Fruit fly (Drosophila melanogaster) whole organism, embryonic: Measurements from ENCODE around the gene CBP.

Source experiments
- Antp ChIP-seq: fragments of 200-800 bp; sonication (Bioruptor generic); optimal IDR thresholded peaks from 3 replicates; lab custom pipeline; 2016; ENCODE audit warnings: missing biosample characterization, missing genetic modification characterization
- CG10431 ChIP-seq: fragments of 200-800 bp; sonication (Bioruptor generic); optimal IDR thresholded peaks from 3 replicates; lab custom pipeline; 2018; ENCODE audit warnings: missing biosample characterization, mild to moderate bottlenecking, missing genetic modification characterization
- CG11247 ChIP-seq: fragments of 200-800 bp; sonication (Bioruptor generic); IDR thresholded peaks from 2 replicates; pipeline ENCODE4 v1.3.6; 2022; ENCODE audit warnings: missing biosample characterization, missing genetic modification characterization
- CG11504 ChIP-seq: fragments of 200-800 bp; sonication (Bioruptor generic); optimal IDR thresholded peaks from 3 replicates; lab custom pipeline; 2019; ENCODE audit warnings: missing biosample characterization, mild to moderate bottlenecking, missing genetic modification characterization, moderate library complexity
- CG14667 ChIP-seq: fragments of 200-800 bp; sonication (Bioruptor generic); IDR thresholded peaks from 2 replicates; pipeline ENCODE4 v1.3.6; 2022; ENCODE audit warnings: missing biosample characterization, missing genetic modification characterization
- CG14965 ChIP-seq: fragments of 200-800 bp; sonication (Bioruptor generic); optimal IDR thresholded peaks from 2 replicates; lab custom pipeline; 2016; ENCODE audit warnings: missing biosample characterization, missing genetic modification characterization, borderline replicate concordance
- CG15269 ChIP-seq: fragments of 200-800 bp; sonication (Bioruptor generic); optimal IDR thresholded peaks from 2 replicates; lab custom pipeline; 2018; ENCODE audit warnings: missing biosample characterization, mild to moderate bottlenecking, missing genetic modification characterization, moderate library complexity
- CG15696 ChIP-seq: fragments of 200-800 bp; sonication (Bioruptor generic); optimal IDR thresholded peaks from 2 replicates; lab custom pipeline; 2019; ENCODE audit warnings: missing biosample characterization, mild to moderate bottlenecking, missing genetic modification characterization, moderate library complexity
- CG1602 ChIP-seq: fragments of 200-800 bp; sonication (Bioruptor generic); optimal IDR thresholded peaks from 3 replicates; lab custom pipeline; 2016; ENCODE audit warnings: missing biosample characterization, missing genetic modification characterization
- CG18011 ChIP-seq: fragments of 200-800 bp; sonication (Bioruptor generic); optimal IDR thresholded peaks from 2 replicates; lab custom pipeline; 2017; ENCODE audit warnings: missing biosample characterization, missing genetic modification characterization, mild to moderate bottlenecking, moderate library complexity, missing genotype
- CG18262 ChIP-seq: fragments of 200-800 bp; optimal IDR thresholded peaks from 3 replicates; lab custom pipeline; 2019; ENCODE audit warnings: missing biosample characterization, mild to moderate bottlenecking, missing genetic modification characterization, moderate library complexity
- CG18764 ChIP-seq: fragments of 200-800 bp; sonication (Bioruptor generic); optimal IDR thresholded peaks from 3 replicates; lab custom pipeline; 2016; ENCODE audit warnings: missing biosample characterization, missing genetic modification characterization
- CG31365 ChIP-seq: fragments of 200-800 bp; sonication (Bioruptor generic); optimal IDR thresholded peaks from 2 replicates; lab custom pipeline; 2018; ENCODE audit warnings: missing biosample characterization, mild to moderate bottlenecking, missing genetic modification characterization
- CG32532 ChIP-seq: fragments of 200-800 bp; sonication (Bioruptor generic); IDR thresholded peaks from 2 replicates; pipeline ENCODE4 v1.3.6; 2022; ENCODE audit warnings: missing biosample characterization, missing genetic modification characterization
- CG33557 ChIP-seq: fragments of 200-800 bp; sonication (Bioruptor generic); optimal IDR thresholded peaks from 2 replicates; lab custom pipeline; 2019; ENCODE audit warnings: missing biosample characterization, mild to moderate bottlenecking, missing genetic modification characterization, moderate library complexity
- CG5180 ChIP-seq: fragments of 200-800 bp; sonication (Bioruptor generic); optimal IDR thresholded peaks from 3 replicates; lab custom pipeline; 2017; ENCODE audit warnings: missing biosample characterization, missing genetic modification characterization, mild to moderate bottlenecking, moderate library complexity, missing genetic modification reagents
- CG5953 ChIP-seq: fragments of 200-800 bp; sonication (Bioruptor generic); IDR thresholded peaks from 2 replicates; pipeline ENCODE4 v1.3.6; 2022; ENCODE audit warnings: missing biosample characterization, missing genetic modification characterization
- CG7556 ChIP-seq: fragments of 200-800 bp; sonication (Bioruptor generic); optimal IDR thresholded peaks from 2 replicates; lab custom pipeline; 2017; ENCODE audit warnings: missing biosample characterization, mild to moderate bottlenecking, missing genetic modification characterization
- CG9932 ChIP-seq: fragments of 200-800 bp; sonication (Bioruptor generic); IDR thresholded peaks from 2 replicates; pipeline ENCODE4 v1.3.6; 2022; ENCODE audit warnings: missing biosample characterization, missing genetic modification characterization
- Doc3 ChIP-seq: fragments of 200-800 bp; sonication (Bioruptor generic); IDR thresholded peaks from 3 replicates; pipeline ENCODE4 v1.3.6; 2022; ENCODE audit warnings: missing biosample characterization, missing genetic modification characterization; ENCODE audit not compliant: partially characterized antibody
- E2f1 ChIP-seq: fragments of 200-800 bp; sonication (Bioruptor generic); IDR thresholded peaks from 2 replicates; pipeline ENCODE4 v1.3.6; 2022; ENCODE audit warnings: missing biosample characterization, missing genetic modification characterization
- Elba2 ChIP-seq: fragments of 200-800 bp; sonication (Bioruptor generic); optimal IDR thresholded peaks from 3 replicates; lab custom pipeline; 2016; ENCODE audit warnings: missing biosample characterization, missing genetic modification characterization
- HHEX ChIP-seq: fragments of 200-800 bp; sonication (Bioruptor generic); optimal IDR thresholded peaks from 3 replicates; lab custom pipeline; 2017; ENCODE audit warnings: missing biosample characterization, mild to moderate bottlenecking, missing genetic modification characterization, missing genetic modification reagents
- HLH54F ChIP-seq: fragments of 200-800 bp; sonication (Bioruptor generic); optimal IDR thresholded peaks from 3 replicates; lab custom pipeline; 2016; ENCODE audit warnings: missing biosample characterization, missing genetic modification characterization
- HmgD ChIP-seq: fragments of 200-800 bp; sonication (Bioruptor generic); optimal IDR thresholded peaks from 3 replicates; lab custom pipeline; 2016; ENCODE audit warnings: missing biosample characterization, missing genetic modification characterization
- Meics ChIP-seq: fragments of 200-800 bp; sonication (Bioruptor generic); optimal IDR thresholded peaks from 2 replicates; lab custom pipeline; 2017; ENCODE audit warnings: missing biosample characterization, mild to moderate bottlenecking, missing genetic modification characterization
- NC2α ChIP-seq: fragments of 200-800 bp; sonication (Bioruptor generic); optimal IDR thresholded peaks from 2 replicates; lab custom pipeline; 2016; ENCODE audit warnings: missing biosample characterization, missing genetic modification characterization
- Nf-YB ChIP-seq: fragments of 200-800 bp; sonication (Bioruptor generic); optimal IDR thresholded peaks from 3 replicates; lab custom pipeline; 2019; ENCODE audit warnings: missing biosample characterization, mild to moderate bottlenecking, missing genetic modification characterization, moderate library complexity
- Nf-YC ChIP-seq: fragments of 200-800 bp; optimal IDR thresholded peaks from 3 replicates; lab custom pipeline; 2019; ENCODE audit warnings: missing biosample characterization, mild to moderate bottlenecking, missing genetic modification characterization, moderate library complexity
- NfI ChIP-seq: fragments of 200-800 bp; sonication (Bioruptor generic); optimal IDR thresholded peaks from 3 replicates; lab custom pipeline; 2018; ENCODE audit warnings: missing biosample characterization, mild to moderate bottlenecking, missing genetic modification characterization, moderate library complexity
- Poxn ChIP-seq: fragments of 200-800 bp; sonication (Bioruptor generic); IDR thresholded peaks from 2 replicates; pipeline ENCODE4 v1.3.6; 2022; ENCODE audit warnings: missing biosample characterization, missing genetic modification characterization
- Rx ChIP-seq: fragments of 200-800 bp; sonication (Bioruptor generic); IDR thresholded peaks from 2 replicates; pipeline ENCODE4 v1.3.6; 2022; ENCODE audit warnings: missing biosample characterization, missing genetic modification characterization
- Taf1 ChIP-seq: fragments of 200-800 bp; sonication (Bioruptor generic); IDR thresholded peaks from 2 replicates; pipeline ENCODE4 v1.3.6; 2022; ENCODE audit warnings: missing biosample characterization, missing genetic modification characterization
- Trl ChIP-seq, 3 experiments: fragments of >200 bp in 2 of 3; fragments of 200-800 bp in 1 of 3; sonication (Bioruptor generic) in 1 of 3; optimal IDR thresholded peaks; 2 replicates in 1 of 3; 3 replicates in 2 of 3; lab custom pipeline; 2016 to 2017; ENCODE audit warnings: missing biosample characterization in 1 of 3, missing genetic modification characterization in 1 of 3
- cad ChIP-seq: fragments of >200 bp; optimal IDR thresholded peaks from 2 replicates; lab custom pipeline; 2017; ENCODE audit warnings: missing biosample characterization, missing genetic modification characterization
- da ChIP-seq: fragments of 200-800 bp; sonication (Bioruptor generic); optimal IDR thresholded peaks from 2 replicates; lab custom pipeline; 2016; ENCODE audit warnings: missing biosample characterization, missing genetic modification characterization
- dimm ChIP-seq: fragments of 200-800 bp; sonication (Bioruptor generic); IDR thresholded peaks from 2 replicates; pipeline ENCODE4 v1.3.6; 2022; ENCODE audit warnings: missing biosample characterization, missing genetic modification characterization
- esg ChIP-seq: fragments of 200-800 bp; sonication (Bioruptor generic); conservative IDR thresholded peaks from 2 replicates; pipeline ENCODE4 v1.3.6; 2022; ENCODE audit warnings: missing biosample characterization, missing genetic modification characterization
- fd3F ChIP-seq: fragments of 200-800 bp; sonication (Bioruptor generic); optimal IDR thresholded peaks from 2 replicates; lab custom pipeline; 2018; ENCODE audit warnings: missing biosample characterization, mild to moderate bottlenecking, missing genetic modification characterization, moderate library complexity
- ftz-f1 ChIP-seq: fragments of 200-800 bp; sonication (Bioruptor generic); optimal IDR thresholded peaks from 2 replicates; lab custom pipeline; 2016; ENCODE audit warnings: missing biosample characterization, missing genetic modification characterization
- grau ChIP-seq: fragments of 200-800 bp; optimal IDR thresholded peaks from 3 replicates; lab custom pipeline; 2019; ENCODE audit warnings: missing biosample characterization, mild to moderate bottlenecking, missing genetic modification characterization, moderate library complexity
- gro ChIP-seq: fragments of 200-800 bp; sonication (Bioruptor generic); optimal IDR thresholded peaks from 2 replicates; lab custom pipeline; 2016; ENCODE audit warnings: missing biosample characterization, missing genetic modification characterization
- hth ChIP-seq: fragments of >200 bp; optimal IDR thresholded peaks from 2 replicates; lab custom pipeline; 2017; ENCODE audit warnings: inconsistent platforms
- insv ChIP-seq, 2 experiments: fragments of 200-800 bp; sonication (Bioruptor generic); optimal IDR thresholded peaks; 3 replicates each; lab custom pipeline; 2016 to 2018; ENCODE audit warnings: missing biosample characterization in 2 of 2, missing genetic modification characterization in 2 of 2
- lov ChIP-seq, 2 experiments: fragments of 200-800 bp in 1 of 2; fragments of >200 bp in 1 of 2; sonication (Bioruptor generic) in 1 of 2; IDR thresholded peaks in 1 of 2; optimal IDR thresholded peaks in 1 of 2; 2 replicates in 1 of 2; 3 replicates in 1 of 2; pipeline versions ENCODE4 v1.3.6 to Lab custom; 2017 to 2022; ENCODE audit warnings: missing biosample characterization in 1 of 2, missing genetic modification characterization in 1 of 2
- repo ChIP-seq: fragments of 200-800 bp; sonication (Bioruptor generic); optimal IDR thresholded peaks from 2 replicates; lab custom pipeline; 2016; ENCODE audit warnings: missing biosample characterization, missing genetic modification characterization
- tup ChIP-seq: fragments of 200-800 bp; sonication (Bioruptor generic); optimal IDR thresholded peaks from 2 replicates; lab custom pipeline; 2016; ENCODE audit warnings: missing biosample characterization, mild to moderate bottlenecking, missing genetic modification characterization, moderate library complexity
- vnd ChIP-seq: fragments of 200-800 bp; sonication (Bioruptor generic); IDR thresholded peaks from 3 replicates; pipeline ENCODE4 v1.3.6; 2022; ENCODE audit warnings: missing biosample characterization, missing genetic modification characterization; ENCODE audit not compliant: partially characterized antibody
- wdn ChIP-seq: fragments of 200-800 bp; sonication (Bioruptor generic); IDR thresholded peaks from 2 replicates; pipeline ENCODE4 v1.3.6; 2022; ENCODE audit warnings: missing biosample characterization, missing genetic modification characterization

Gene CBP

DNA sequence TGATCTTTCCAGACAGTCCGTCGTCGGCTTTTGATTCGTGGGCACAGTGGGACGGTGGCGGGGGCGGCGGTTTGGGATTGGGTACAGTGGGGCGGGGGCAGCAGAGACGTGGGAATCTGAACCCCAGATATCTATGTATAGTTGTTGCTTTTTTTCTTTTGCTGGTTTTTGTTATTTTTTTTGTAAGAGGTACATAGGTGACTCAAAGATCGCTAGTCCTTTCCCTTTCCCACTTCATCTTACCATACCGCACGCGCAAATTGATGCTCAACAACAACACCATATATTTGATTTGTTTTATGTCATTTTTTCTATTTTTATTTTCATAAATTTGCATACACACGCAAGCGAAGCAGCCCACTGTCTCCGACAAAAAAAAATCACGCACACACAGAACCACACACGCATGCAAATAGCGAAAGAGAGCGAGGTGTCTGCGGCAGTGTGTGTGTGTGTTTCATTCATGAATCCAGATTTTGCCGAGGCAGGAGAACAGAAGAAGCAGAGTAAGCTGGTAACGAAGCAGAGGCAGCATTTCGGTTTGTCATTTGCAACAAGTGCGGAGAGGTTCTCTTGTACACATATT lies 31.3 kb upstream of the CBP start (continued):
- TF ChIP-seq tup (GFP tag; lab: Kevin White, UChicago) (no peak), da (GFP tag; lab: Kevin White, UChicago) (no peak), HHEX (GFP tag; lab: Kevin White, UChicago) (peak; percentile 46), repo (GFP tag; lab: Kevin White, UChicago) (no peak), wdn (GFP tag; lab: Robert Waterston, UW) (no peak), Rx (GFP tag; lab: Robert Waterston, UW) (0 out of 2 replicates have a peak, but pooled peaks have one; percentile 24), gro (GFP tag; lab: Kevin White, UChicago) (no peak), NC2α (GFP tag; lab: Kevin White, UChicago) (no peak), HLH54F (no peak), lov (optimal IDR thresholded peaks at IDR 0.05; lab: Kevin White, UChicago) (no peak), lov (GFP tag; IDR thresholded peaks at IDR 0.05; lab: Robert Waterston, UW) (peak; percentile 61; the same call in 1 of the 3 replicates), Taf1 (GFP tag; lab: Robert Waterston, UW) (no peak), CG18262 (peak; percentile 62), CG5953 (GFP tag; lab: Robert Waterston, UW) (no peak), fd3F (GFP tag; lab: Kevin White, UChicago) (peak; percentile 12), Doc3 (GFP tag; lab: Robert Waterston, UW) (no peak), CG18764 (GFP tag; lab: Kevin White, UChicago) (no peak), CG11504 (tag; lab: Kevin White, UChicago) (peak; percentile 63), CG7556 (GFP tag; lab: Kevin White, UChicago) (peak; percentile 62), CG15696 (tag; lab: Kevin White, UChicago) (peak; percentile 43), Trl (optimal IDR thresholded peaks at IDR 0.05; lab: Kevin White, UChicago) (no peak), Trl (GFP tag; optimal IDR thresholded peaks at IDR 0.05; lab: Kevin White, UChicago) (peak; percentile 10), Nf-YB (GFP tag; lab: Kevin White, UChicago) (peak; percentile 84), CG33557 (GFP tag; lab: Kevin White, UChicago) (peak; percentile 22), vnd (GFP tag; lab: Robert Waterston, UW) (no peak), CG10431 (GFP tag; lab: Kevin White, UChicago) (no peak), esg (GFP tag; lab: Robert Waterston, UW) (peak; percentile 53; the same call in 1 of the 2 replicates), NfI (GFP tag; lab: Kevin White, UChicago) (peak; percentile 33), cad (GFP tag; lab: Kevin White, UChicago) (no peak), CG14667 (no peak), HmgD (GFP tag; lab: Kevin White, UChicago) (no peak), CG31365 (tag; lab: Kevin White, UChicago) (no peak), CG11247 (GFP tag; lab: Robert Waterston, UW) (no peak), CG32532 (peak; percentile 40; the same call in 1 of the 2 replicates), Poxn (GFP tag; lab: Robert Waterston, UW) (no peak), Nf-YC (tag; lab: Kevin White, UChicago) (peak; percentile 51), CG5180 (GFP tag; lab: Kevin White, UChicago) (no peak), dimm (0 out of 2 replicates have a peak, but pooled peaks have one; percentile 30), Antp (peak; percentile 17), E2f1 (peak; percentile 46), CG14965 (GFP tag; lab: Kevin White, UChicago) (no peak), CG1602 (GFP tag; lab: Kevin White, UChicago) (peak; percentile 38), ftz-f1 (GFP tag; lab: Kevin White, UChicago) (no peak), grau (tag; lab: Kevin White, UChicago) (peak; percentile 64), Elba2 (GFP tag; lab: Kevin White, UChicago) (no peak), hth (lab: Kevin White, UChicago) (no peak), Meics (GFP tag; lab: Kevin White, UChicago) (peak; percentile 47), CG15269 (tag; lab: Kevin White, UChicago) (peak; percentile 49), CG9932 (GFP tag; lab: Robert Waterston, UW) (no peak), insv (GFP tag; optimal IDR thresholded peaks at IDR 0.05; lab: Kevin White, UChicago) (no peak), CG18011 (GFP tag; lab: Kevin White, UChicago) (no peak)
